Worm (Caenorhabditis elegans): ENCODE results near the gene srv-27.
A peak's percentile ranks its signal among the peaks of the same experiment; 100 is the strongest.

- no peak for TF ChIP-seq klf-2 (GFP tag; conservative IDR thresholded peaks at IDR 0.05)
- TF ChIP-seq tab-1 (GFP tag; IDR thresholded peaks at IDR 0.05), result no peak
- TF ChIP-seq ztf-29 (GFP tag; IDR thresholded peaks at IDR 0.05), result no peak
- no peak for TF ChIP-seq T22C8.4 (GFP tag; IDR thresholded peaks at IDR 0.05)
- no peak for TF ChIP-seq ztf-23 (GFP tag; IDR thresholded peaks at IDR 0.05)
- TF ChIP-seq flt-1 (GFP tag; IDR thresholded peaks at IDR 0.05), result peak; percentile 75; the same call in 1 of the 2 replicates
- no peak for TF ChIP-seq ref-1 (GFP tag; conservative IDR thresholded peaks at IDR 0.05)
- no peak for TF ChIP-seq cog-1 (tag; optimal IDR thresholded peaks at IDR 0.05)
These were observed 4.1 kb downstream of the srv-27 start, which contains the start of gene hil-2 for ce11 chrIV:6294081-6294480.

Data from whole organism, midembryonic.